Worm (Caenorhabditis elegans): ENCODE results near the gene fbxb-102.

fbxb-102 gene

DNA sequence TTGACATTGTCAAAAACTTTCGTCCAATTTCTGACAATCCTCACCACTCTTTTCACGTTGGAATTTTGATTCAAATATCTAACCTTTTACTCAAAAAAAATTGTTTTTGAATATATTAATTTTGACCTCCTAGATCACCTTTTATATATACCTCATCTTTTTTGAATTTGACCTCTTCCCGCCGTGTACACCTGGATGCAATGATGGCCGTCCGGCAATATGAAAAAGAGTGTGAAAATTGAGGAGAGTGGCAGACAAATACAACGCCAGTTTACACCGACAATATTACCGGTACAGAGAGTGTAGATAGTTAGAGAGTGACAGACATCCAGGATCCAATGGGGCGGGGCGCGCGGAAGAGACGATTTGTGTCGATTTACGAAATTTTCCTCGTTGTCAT is 36.9 kb downstream of the fbxb-102 start, which contains the start of gene ceh-99:
Gene ceh-99, plus strand, starts transcription at position 366 of the 400 bp plus-strand sequence.
- no peak for TF ChIP-seq ztf-29 (GFP tag; IDR thresholded peaks at IDR 0.05)
- 0 out of 2 replicates have a peak, but pooled peaks have one; percentile 33 for TF ChIP-seq flt-1 (GFP tag; IDR thresholded peaks at IDR 0.05)

DNA sequence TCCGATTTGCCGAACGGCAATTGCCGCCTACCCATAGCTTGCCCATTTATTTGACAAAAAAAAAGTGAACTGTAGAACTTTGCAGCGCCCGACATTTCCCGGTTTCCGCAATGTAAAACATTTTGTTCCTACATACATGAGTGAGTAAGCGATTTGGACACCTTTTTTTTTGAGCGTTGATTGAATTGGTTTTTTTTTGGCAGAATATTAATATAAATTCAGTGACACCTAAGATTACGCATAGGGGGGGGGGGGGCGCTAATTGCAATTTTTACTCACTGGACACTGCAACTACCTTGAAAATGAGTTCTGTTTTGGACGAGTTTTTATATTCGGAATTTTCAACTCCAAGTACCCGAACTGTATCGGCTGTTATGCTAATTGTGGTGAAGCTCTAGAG is 42.8 kb downstream of the fbxb-102 start, which contains the start of gene srx-118:
Gene srx-118, plus strand, starts transcription at position 301 of the 400 bp plus-strand sequence.
- TF ChIP-seq ref-1 (GFP tag; conservative IDR thresholded peaks at IDR 0.05) (no peak), klf-2 (GFP tag; conservative IDR thresholded peaks at IDR 0.05) (no peak), T22C8.4 (GFP tag; IDR thresholded peaks at IDR 0.05) (no peak), ztf-29 (GFP tag; IDR thresholded peaks at IDR 0.05) (no peak), ztf-23 (GFP tag; IDR thresholded peaks at IDR 0.05) (no peak), cog-1 (tag; optimal IDR thresholded peaks at IDR 0.05) (no peak), med-1 (GFP tag; optimal IDR thresholded peaks at IDR 0.05; ENCODE audit: insufficient read depth) (no peak), tab-1 (GFP tag; IDR thresholded peaks at IDR 0.05) (no peak)

DNA sequence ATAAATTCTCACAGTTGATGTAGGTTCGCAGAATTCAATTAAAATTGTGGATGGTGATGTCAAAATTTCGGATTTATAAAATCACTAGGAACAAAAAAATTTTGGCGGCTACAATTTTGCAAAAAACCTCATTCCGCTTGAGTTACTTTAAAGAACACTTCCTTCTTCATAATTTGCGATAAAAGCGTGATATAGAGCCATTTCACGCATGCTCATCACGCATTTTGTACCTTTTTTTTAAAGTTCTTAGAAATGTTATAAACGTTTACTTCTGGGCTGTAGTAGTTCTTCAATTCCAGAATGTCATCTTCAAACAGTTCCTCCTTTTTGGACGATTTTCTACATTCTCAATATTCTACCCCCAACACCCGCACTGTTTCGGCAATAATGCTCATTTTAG is 45.2 kb downstream of the fbxb-102 start, which contains the start of gene srx-119:
Gene srx-119, plus strand, starts transcription at position 301 of the 400 bp plus-strand sequence.
- TF ChIP-seq klf-2 (GFP tag; conservative IDR thresholded peaks at IDR 0.05) = no peak
- TF ChIP-seq cog-1 (tag; optimal IDR thresholded peaks at IDR 0.05) = no peak
- TF ChIP-seq tab-1 (GFP tag; IDR thresholded peaks at IDR 0.05) = no peak
- no peak for TF ChIP-seq ref-1 (GFP tag; conservative IDR thresholded peaks at IDR 0.05)
- TF ChIP-seq med-1 (GFP tag; optimal IDR thresholded peaks at IDR 0.05; ENCODE audit: insufficient read depth) = no peak
- TF ChIP-seq ztf-29 (GFP tag; IDR thresholded peaks at IDR 0.05) = no peak
- TF ChIP-seq ztf-23 (GFP tag; IDR thresholded peaks at IDR 0.05) = no peak
- no peak for TF ChIP-seq T22C8.4 (GFP tag; IDR thresholded peaks at IDR 0.05)
- TF ChIP-seq flt-1 (GFP tag; IDR thresholded peaks at IDR 0.05) = no peak

DNA sequence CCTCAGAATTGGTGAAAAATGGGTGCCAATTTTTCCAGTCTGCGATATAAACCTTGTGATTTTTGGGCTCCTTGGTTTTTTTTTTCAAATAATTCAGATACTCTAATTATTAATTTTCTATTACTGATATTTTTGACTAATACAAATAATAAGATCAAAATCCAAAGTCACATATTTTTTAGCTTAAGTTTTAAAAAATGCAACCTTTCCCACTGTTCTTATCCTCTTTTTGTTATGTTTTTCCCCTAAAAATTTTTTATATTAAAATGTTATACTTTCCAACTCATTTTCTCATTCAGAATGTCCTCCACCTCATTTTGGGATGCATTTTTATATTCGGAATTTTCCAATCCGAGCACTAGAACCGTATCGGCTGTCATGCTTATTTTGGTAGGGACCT is 48.2 kb downstream of the fbxb-102 start, which contains the start of gene srx-120:
Gene srx-120, plus strand, starts transcription at position 301 of the 400 bp plus-strand sequence.
- TF ChIP-seq ztf-29 (GFP tag; IDR thresholded peaks at IDR 0.05) (no peak), cog-1 (tag; optimal IDR thresholded peaks at IDR 0.05) (no peak), ref-1 (GFP tag; conservative IDR thresholded peaks at IDR 0.05) (no peak), med-1 (GFP tag; optimal IDR thresholded peaks at IDR 0.05; ENCODE audit: insufficient read depth) (no peak), ztf-23 (GFP tag; IDR thresholded peaks at IDR 0.05) (no peak), flt-1 (GFP tag; IDR thresholded peaks at IDR 0.05) (no peak), tab-1 (GFP tag; IDR thresholded peaks at IDR 0.05) (no peak)
